Fruit fly (Drosophila melanogaster) whole organism, pupa: ENCODE results near the gene CG42656.

Experiments used
- CG10348 ChIP-seq: fragments of 200-800 bp; sonication (Bioruptor generic); IDR thresholded peaks from 2 replicates; pipeline ENCODE4 v1.3.6; 2022; ENCODE audit warnings: missing biosample characterization, missing genetic modification characterization
- CG12605 ChIP-seq: fragments of 200-800 bp; sonication (Bioruptor generic); IDR thresholded peaks from 2 replicates; pipeline ENCODE4 v1.3.6; 2022; ENCODE audit warnings: missing biosample characterization, missing genetic modification characterization
- CG13204 ChIP-seq: fragments of 200-800 bp; sonication (Bioruptor generic); optimal IDR thresholded peaks from 2 replicates; lab custom pipeline; 2018; ENCODE audit warnings: missing biosample characterization, mild to moderate bottlenecking, missing genetic modification characterization, moderate library complexity
- CG14655 ChIP-seq: fragments of 200-800 bp; sonication (Bioruptor generic); optimal IDR thresholded peaks from 3 replicates; lab custom pipeline; 2017; ENCODE audit warnings: mild to moderate bottlenecking, missing biosample characterization, missing genetic modification reagents, missing genetic modification characterization
- CG15710 ChIP-seq: fragments of 200-800 bp; sonication (Bioruptor generic); optimal IDR thresholded peaks from 2 replicates; lab custom pipeline; 2018; ENCODE audit warnings: missing biosample characterization, mild to moderate bottlenecking, missing genetic modification characterization, moderate library complexity
- CG17806 ChIP-seq: fragments of 200-800 bp; sonication (Bioruptor generic); optimal IDR thresholded peaks from 2 replicates; lab custom pipeline; 2018; ENCODE audit warnings: missing biosample characterization, mild to moderate bottlenecking, missing genetic modification characterization, moderate library complexity
- CG32121 ChIP-seq: fragments of 200-800 bp; sonication (Bioruptor generic); IDR thresholded peaks from 2 replicates; pipeline ENCODE4 v1.3.6; 2022; ENCODE audit warnings: missing biosample characterization, missing genetic modification characterization
- CG34367 ChIP-seq: fragments of 200-800 bp; sonication (Bioruptor generic); optimal IDR thresholded peaks from 2 replicates; lab custom pipeline; 2018; ENCODE audit warnings: missing biosample characterization, mild to moderate bottlenecking, missing genetic modification characterization
- CG4496 ChIP-seq: fragments of 200-800 bp; sonication (Bioruptor generic); IDR thresholded peaks from 3 replicates; pipeline ENCODE4 v1.3.6; 2022; ENCODE audit warnings: missing biosample characterization, missing genetic modification characterization
- CG8159 ChIP-seq: fragments of 200-800 bp; sonication (Bioruptor generic); optimal IDR thresholded peaks from 3 replicates; lab custom pipeline; 2018; ENCODE audit warnings: missing biosample characterization, mild to moderate bottlenecking, missing genetic modification characterization, moderate library complexity
- CG8301 ChIP-seq: fragments of 200-800 bp; sonication (Bioruptor generic); optimal IDR thresholded peaks from 2 replicates; lab custom pipeline; 2018; ENCODE audit warnings: missing biosample characterization, mild to moderate bottlenecking, missing genetic modification characterization
- CG9948 ChIP-seq: fragments of 200-800 bp; sonication (Bioruptor generic); optimal IDR thresholded peaks from 2 replicates; lab custom pipeline; 2018; ENCODE audit warnings: missing biosample characterization, mild to moderate bottlenecking, missing genetic modification characterization, moderate library complexity
- D1 ChIP-seq: fragments of 200-800 bp; sonication (Bioruptor generic); optimal IDR thresholded peaks from 2 replicates; lab custom pipeline; 2018; ENCODE audit warnings: missing biosample characterization, mild to moderate bottlenecking, missing genetic modification characterization, moderate library complexity
- EcR ChIP-seq: fragments of 200-800 bp; sonication (Bioruptor generic); optimal IDR thresholded peaks from 3 replicates; lab custom pipeline; 2019; ENCODE audit warnings: missing biosample characterization, missing genetic modification characterization, mild to moderate bottlenecking, moderate library complexity, missing genetic modification reagents
- Ets98B ChIP-seq: fragments of 200-800 bp; sonication (Bioruptor generic); IDR thresholded peaks from 2 replicates; pipeline ENCODE4 v1.3.6; 2022; ENCODE audit warnings: missing biosample characterization, missing genetic modification characterization
- Pif1A ChIP-seq: fragments of 200-800 bp; sonication (Bioruptor generic); optimal IDR thresholded peaks from 3 replicates; lab custom pipeline; 2016; ENCODE audit warnings: missing biosample characterization, missing genetic modification characterization
- Pif1B ChIP-seq: fragments of 200-800 bp; sonication (Bioruptor generic); optimal IDR thresholded peaks from 3 replicates; lab custom pipeline; 2016; ENCODE audit warnings: missing biosample characterization, missing genetic modification characterization
- Snoo ChIP-seq: fragments of 200-800 bp; sonication (Bioruptor generic); optimal IDR thresholded peaks from 3 replicates; lab custom pipeline; 2017; ENCODE audit warnings: missing biosample characterization, mild to moderate bottlenecking, missing genetic modification characterization, inconsistent platforms
- fd96Ca ChIP-seq: fragments of 200-800 bp; sonication (Bioruptor generic); IDR thresholded peaks from 3 replicates; pipeline ENCODE4 v1.3.6; 2022; ENCODE audit warnings: missing biosample characterization, missing genetic modification characterization
- gl ChIP-seq: fragments of 200-800 bp; sonication (Bioruptor generic); optimal IDR thresholded peaks from 2 replicates; lab custom pipeline; 2018; ENCODE audit warnings: missing biosample characterization, mild to moderate bottlenecking, missing genetic modification characterization

Gene CG42656

DNA sequence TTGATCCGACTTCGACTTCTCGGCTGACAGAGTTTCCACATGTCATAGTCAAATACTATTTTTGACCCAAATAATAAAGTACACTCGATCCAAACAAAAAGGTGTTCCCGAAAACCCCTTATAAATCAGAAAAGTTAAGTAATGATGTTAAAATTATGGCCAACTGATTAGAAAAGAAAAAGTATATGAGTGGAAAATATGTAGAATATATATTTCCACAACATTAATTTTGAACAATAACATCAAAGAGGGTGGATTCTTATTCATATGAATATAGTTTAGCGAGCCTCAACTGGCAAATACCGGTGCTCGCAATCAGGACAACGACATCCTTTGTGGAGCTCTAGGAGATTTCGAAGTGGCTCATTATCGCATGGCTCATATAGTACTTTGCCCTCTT lies 35.6 kb upstream of the CG42656 start, which contains the start of gene alpha-Est6:
Gene alpha-Est6 (minus strand): TSS at position 101 of the 400 bp plus-strand sequence.
- TF ChIP-seq fd96Ca (GFP tag; lab: Robert Waterston, UW): no peak
- TF ChIP-seq Pif1A: no peak
- TF ChIP-seq D1 (tag; lab: Kevin White, UChicago): no peak
- TF ChIP-seq CG10348 (GFP tag; lab: Robert Waterston, UW): no peak
- TF ChIP-seq gl: no peak
- no peak for TF ChIP-seq CG32121 (GFP tag; lab: Robert Waterston, UW)
- TF ChIP-seq CG13204 (GFP tag; lab: Kevin White, UChicago): no peak
- no peak for TF ChIP-seq Ets98B (GFP tag; lab: Robert Waterston, UW)
- no peak for TF ChIP-seq Pif1B (GFP tag; lab: Kevin White, UChicago)
- no peak for TF ChIP-seq CG17806
- TF ChIP-seq CG12605 (GFP tag; lab: Robert Waterston, UW): no peak
- TF ChIP-seq CG8159 (tag; lab: Kevin White, UChicago): no peak
- no peak for TF ChIP-seq Snoo

DNA sequence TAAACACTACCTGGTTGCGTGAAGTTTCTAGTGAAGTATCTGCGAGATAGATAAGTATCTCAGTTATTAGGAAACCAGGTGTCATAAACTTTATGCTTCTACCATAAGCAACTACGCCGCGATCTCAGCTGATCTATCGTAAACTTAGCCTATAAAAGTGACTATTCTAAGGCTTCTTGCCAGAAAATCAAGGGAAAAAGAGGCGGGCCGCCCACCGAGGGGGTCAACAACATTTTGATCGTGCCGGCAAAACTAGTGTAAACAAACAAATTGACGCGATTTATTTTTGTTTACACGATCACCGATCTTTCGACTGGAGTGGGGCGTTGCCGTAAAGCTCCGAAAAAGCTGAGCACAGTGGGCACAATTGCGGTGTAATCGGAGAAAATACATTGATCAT lies 31.1 kb upstream of the CG42656 start:
- TF ChIP-seq EcR (GFP tag; lab: Kevin White, UChicago): no peak
- TF ChIP-seq CG13204 (GFP tag; lab: Kevin White, UChicago): no peak
- TF ChIP-seq Ets98B (GFP tag; lab: Robert Waterston, UW): no peak
- no peak for TF ChIP-seq Pif1A
- TF ChIP-seq CG9948 (tag; lab: Kevin White, UChicago): no peak
- no peak for TF ChIP-seq Pif1B (GFP tag; lab: Kevin White, UChicago)
- TF ChIP-seq CG14655 (GFP tag; lab: Kevin White, UChicago): no peak
- no peak for TF ChIP-seq CG15710 (tag; lab: Kevin White, UChicago)

DNA sequence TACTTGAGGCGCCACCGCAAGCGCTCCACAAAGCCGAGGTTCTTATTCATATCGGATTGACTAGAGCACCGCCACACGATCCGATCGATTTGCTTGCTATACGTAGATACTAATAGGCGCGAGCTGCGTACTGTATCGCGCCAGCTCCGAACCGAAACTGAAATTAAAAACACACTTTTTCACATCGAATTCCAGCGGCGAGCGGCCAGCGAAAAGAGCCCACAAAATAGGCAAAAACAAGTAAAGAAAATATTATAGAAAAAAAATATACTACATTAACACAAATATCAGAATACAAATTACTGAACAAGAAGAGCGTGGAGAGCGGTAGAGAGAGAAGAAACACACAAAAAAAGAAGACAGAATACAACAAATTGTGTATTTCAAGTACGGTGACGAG lies 30.5 kb upstream of the CG42656 start, which contains the start of gene alpha-Est7:
Gene alpha-Est7 (minus strand): TSS at position 160 of the 400 bp plus-strand sequence.
- TF ChIP-seq CG15710 (tag; lab: Kevin White, UChicago) (no peak), CG4496 (GFP tag; lab: Robert Waterston, UW) (no peak), CG8301 (tag; lab: Kevin White, UChicago) (no peak), CG34367 (tag; lab: Kevin White, UChicago) (no peak)

DNA sequence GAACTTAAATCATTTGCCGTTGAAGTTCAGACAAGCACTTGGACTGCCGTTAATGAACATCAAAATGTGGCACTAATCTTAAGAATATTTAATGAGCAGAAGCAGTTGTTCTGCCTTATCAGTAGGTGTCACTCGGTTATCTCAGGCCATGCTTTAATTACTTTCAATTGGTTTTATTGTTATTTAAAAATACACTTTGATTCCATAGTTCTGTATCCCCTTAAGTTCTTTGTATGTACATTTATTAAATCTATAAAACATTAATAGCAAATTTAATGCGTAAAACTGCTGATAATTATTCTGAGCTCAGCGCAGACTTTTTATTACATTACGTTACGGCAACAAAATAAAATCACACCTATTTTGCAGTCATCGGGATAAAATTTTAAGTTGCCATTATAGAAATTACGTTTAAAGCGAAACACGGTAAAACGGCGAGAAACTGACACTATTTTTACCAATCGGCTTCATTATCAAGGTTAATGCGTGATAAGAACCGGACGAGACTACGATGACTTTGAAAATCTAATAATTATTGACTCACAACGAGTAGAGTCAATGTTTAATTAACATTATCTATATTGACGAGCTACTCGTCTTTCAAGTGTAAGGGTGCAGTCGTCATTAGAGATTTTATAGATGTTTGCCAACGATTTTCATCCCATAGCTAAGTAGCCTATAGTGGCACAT lies 29.3 kb upstream of the CG42656 start:
- TF ChIP-seq CG8159 (tag; lab: Kevin White, UChicago) (peak; percentile 3), gl (no peak)
- TF ChIP-seq, all 21 proteins: peak for 1

DNA sequence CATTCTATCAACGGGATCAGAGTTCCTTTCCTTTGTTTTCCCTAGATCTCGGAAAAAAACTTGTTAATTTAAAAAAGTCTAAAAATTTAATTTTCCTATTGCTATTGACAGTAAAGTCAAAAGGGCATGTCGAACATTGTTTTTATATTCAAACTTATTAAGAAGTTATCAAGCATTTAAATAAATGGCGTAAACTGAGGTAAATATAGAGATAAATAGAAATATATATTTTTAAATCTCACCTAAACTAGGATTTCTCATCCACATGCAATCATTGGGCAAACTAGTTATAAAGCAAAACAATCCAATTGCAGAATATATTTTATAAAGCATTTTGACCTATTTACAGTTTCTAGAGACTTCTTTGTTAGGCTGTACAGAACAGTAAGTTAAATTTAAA lies 26.3 kb upstream of the CG42656 start, which contains the start of gene Ubc84D:
Gene Ubc84D (minus strand): TSS at position 101 of the 400 bp plus-strand sequence.
- TF ChIP-seq CG9948 (tag; lab: Kevin White, UChicago): no peak
- TF ChIP-seq Pif1B (GFP tag; lab: Kevin White, UChicago): no peak
- TF ChIP-seq Pif1A: no peak
- TF ChIP-seq Ets98B (GFP tag; lab: Robert Waterston, UW): no peak
- TF ChIP-seq CG8301 (tag; lab: Kevin White, UChicago): no peak

dm6 chr3R:7515599-7516069 lies 22.6 kb upstream of the CG42656 start, which contains the start of gene alpha-Est8:
Gene alpha-Est8 (minus strand): TSS chr3R:7515670.
- no peak for TF ChIP-seq Pif1A
- TF ChIP-seq CG12605 (GFP tag; lab: Robert Waterston, UW): 0 out of 2 replicates have a peak, but pooled peaks have one; percentile 25
- TF ChIP-seq Snoo: no peak
- 0 out of 2 replicates have a peak, but pooled peaks have one; percentile 11 for TF ChIP-seq Ets98B (GFP tag; lab: Robert Waterston, UW)
- no peak for TF ChIP-seq CG32121 (GFP tag; lab: Robert Waterston, UW)

DNA sequence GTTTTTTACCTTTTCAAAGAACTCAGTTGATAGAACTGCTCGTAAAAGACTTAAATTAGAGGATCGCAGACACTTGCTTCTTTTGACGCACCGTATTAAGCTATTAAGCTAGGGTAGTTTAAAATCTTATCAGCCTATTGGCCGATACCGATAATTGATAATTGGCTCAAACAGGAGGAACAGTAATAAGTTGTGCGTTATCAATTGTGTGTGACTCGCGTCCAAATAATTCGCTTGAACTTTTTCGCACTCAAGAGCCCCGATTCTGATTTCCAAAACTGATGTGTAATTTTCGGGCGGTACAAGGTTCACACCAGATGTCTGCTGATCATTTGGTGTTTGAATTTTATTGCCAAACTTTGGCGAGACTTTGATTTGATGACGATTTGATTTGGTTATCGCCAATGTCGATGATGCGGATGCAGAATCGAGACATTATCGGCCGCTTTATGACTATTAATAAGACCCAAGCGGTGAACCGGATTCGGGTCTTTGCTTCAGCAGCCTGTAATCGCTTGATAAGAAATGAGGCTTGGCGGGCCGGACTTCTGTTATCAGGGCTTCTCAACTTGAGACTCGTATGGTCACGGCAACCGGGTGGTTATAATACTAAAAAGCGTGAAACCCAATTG lies 21.3 kb upstream of the CG42656 start:
- no peak for TF ChIP-seq CG32121 (GFP tag; lab: Robert Waterston, UW)
- TF ChIP-seq EcR (GFP tag; lab: Kevin White, UChicago): peak; percentile 16
